Worm (Caenorhabditis elegans): ENCODE measurements around the gene F13A2.4.

Gene F13A2.4

ce11 chrV:4364517-4364916 lies 35.5 kb downstream of the F13A2.4 start, which contains the start of gene grl-13:
grl-13 (minus strand) TSS chrV:4364617.
- TF ChIP-seq lir-3 (tag; optimal IDR thresholded peaks at IDR 0.05) (no peak), unc-62 (GFP tag; optimal IDR thresholded peaks at IDR 0.05 in 1 of 2) (peak in 1 of 2 experiments; percentile 30), unc-62 (tag; optimal IDR thresholded peaks at IDR 0.05) (no peak)

DNA sequence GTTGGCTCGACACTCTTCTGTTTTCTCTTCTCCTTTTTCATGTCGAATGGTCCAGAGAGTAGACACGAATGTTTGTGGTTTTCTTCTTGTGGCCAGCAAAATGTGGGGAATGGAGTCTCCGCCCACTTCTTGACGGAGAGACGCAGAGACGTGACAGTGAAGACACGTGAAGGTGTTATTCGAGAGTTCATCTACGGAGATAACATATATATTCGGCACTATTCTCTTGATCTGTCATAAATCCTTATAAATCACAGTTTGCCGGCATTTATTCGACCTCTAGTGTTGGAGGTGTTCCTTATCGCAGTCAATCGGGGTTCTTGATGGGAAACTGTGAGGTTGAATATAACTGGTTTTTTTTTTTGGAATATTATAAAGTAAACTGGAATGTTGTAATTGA lies 38.5 kb downstream of the F13A2.4 start, which contains the start of gene F32D1.3:
TSS of gene F32D1.3 (minus strand) at position 65 of the 400 bp plus-strand sequence.
- peak in 1 of 2 experiments; percentile 14 for TF ChIP-seq mdl-1 (tag; optimal IDR thresholded peaks at IDR 0.05)
- no peak for TF ChIP-seq pqm-1 (tag; optimal IDR thresholded peaks at IDR 0.05)
- no peak for TF ChIP-seq unc-130 (GFP tag; optimal IDR thresholded peaks at IDR 0.05)
- TF ChIP-seq unc-62 (GFP tag; optimal IDR thresholded peaks at IDR 0.05 in 1 of 2), result peak in 1 of 2 experiments; percentile 83
- TF ChIP-seq unc-62 (tag; optimal IDR thresholded peaks at IDR 0.05), result no peak
- peak; percentile 1 for TF ChIP-seq nhr-28 (tag; optimal IDR thresholded peaks at IDR 0.05)

ce11 chrV:4360018-4360417 lies 40.0 kb downstream of the F13A2.4 start:
- TF ChIP-seq dmd-6 (GFP tag; IDR thresholded peaks at IDR 0.05) (peak; percentile 20; the same call in 1 of the 2 replicates), unc-62 (GFP tag; optimal IDR thresholded peaks at IDR 0.05 in 1 of 2) (peak in 1 of 2 experiments; percentile 88), unc-62 (tag; optimal IDR thresholded peaks at IDR 0.05) (no peak), nhr-76 (tag; optimal IDR thresholded peaks at IDR 0.05) (no peak), egl-27 (tag; optimal IDR thresholded peaks at IDR 0.05) (no peak)

DNA sequence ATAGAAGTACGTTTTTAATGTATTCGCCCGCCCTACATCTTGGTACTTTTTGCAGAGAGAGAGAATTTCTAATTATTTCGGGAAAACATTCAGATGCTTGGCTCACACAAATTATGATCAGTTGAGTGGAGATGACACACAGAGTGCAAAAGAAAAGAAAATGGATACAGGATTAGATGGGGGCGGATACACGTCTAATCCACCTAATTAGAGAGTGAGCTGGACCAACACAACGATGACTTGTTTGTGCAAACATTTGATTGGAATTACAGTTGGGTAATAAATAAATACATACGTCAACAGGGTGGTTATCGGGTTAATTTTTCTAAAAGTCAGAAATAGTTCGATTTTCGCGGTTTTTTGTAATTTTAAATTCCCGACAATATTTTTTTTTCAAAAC lies 40.9 kb downstream of the F13A2.4 start:
- TF ChIP-seq unc-62 (GFP tag; optimal IDR thresholded peaks at IDR 0.05 in 1 of 2) (peak in 1 of 2 experiments; percentile 5), unc-62 (tag; optimal IDR thresholded peaks at IDR 0.05) (no peak), mes-2 (tag; optimal IDR thresholded peaks at IDR 0.05; ENCODE audit: poor library complexity, severe bottlenecking) (no peak)

- TF ChIP-seq arid-1 (GFP tag; conservative IDR thresholded peaks at IDR 0.05) (no peak), ces-1 (GFP tag; optimal IDR thresholded peaks at IDR 0.05) (peak; percentile 56), lsy-2 (tag; optimal IDR thresholded peaks at IDR 0.05) (peak in 1 of 2 experiments; percentile 39)
Measured at ce11 chrV:4357369-4357768, 42.6 kb downstream of the F13A2.4 start.

DNA sequence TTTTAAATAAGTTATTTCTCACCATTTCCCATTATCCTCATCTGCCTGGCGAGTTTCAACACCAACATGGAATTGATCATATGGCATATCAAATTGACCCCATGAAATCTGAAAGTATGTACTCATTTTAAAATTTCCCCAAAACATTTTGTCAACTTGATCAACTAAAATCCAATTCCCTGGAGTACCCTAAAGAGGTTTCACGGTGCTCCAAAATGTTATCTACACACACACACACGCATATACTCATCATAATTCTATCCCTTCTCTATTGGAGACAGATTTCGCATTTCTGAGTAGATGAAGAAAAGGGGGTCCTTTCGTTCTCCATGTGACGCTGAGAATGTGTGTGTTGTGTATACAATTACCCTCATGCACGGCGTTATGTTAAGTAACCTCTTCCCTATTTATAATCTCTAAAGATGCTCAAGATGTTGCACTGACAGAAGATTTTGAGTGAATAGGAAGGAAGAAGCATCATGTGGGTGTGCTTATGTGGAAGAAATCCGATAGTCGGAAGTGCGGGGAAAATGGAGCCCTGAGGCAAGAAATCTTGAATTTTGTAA lies 43.9 kb downstream of the F13A2.4 start:
- TF ChIP-seq php-3 (GFP tag; IDR thresholded peaks at IDR 0.05), result no peak
- no peak for TF ChIP-seq nhr-25 (tag; optimal IDR thresholded peaks at IDR 0.05; ENCODE audit: borderline replicate concordance, insufficient read depth)
- no peak for TF ChIP-seq daf-19 (GFP tag; conservative IDR thresholded peaks at IDR 0.05)
- no peak for TF ChIP-seq saeg-2 (GFP tag; IDR thresholded peaks at IDR 0.05)
- TF ChIP-seq hlh-30 (tag; optimal IDR thresholded peaks at IDR 0.05; ENCODE audit: insufficient read depth), result no peak
- TF ChIP-seq daf-12 (tag; optimal IDR thresholded peaks at IDR 0.05), result no peak
- TF ChIP-seq aha-1 (tag), result no peak
- TF ChIP-seq zip-11 (GFP tag; IDR thresholded peaks at IDR 0.05), result no peak
- TF ChIP-seq spr-1 (tag; optimal IDR thresholded peaks at IDR 0.05), result no peak
- no peak for TF ChIP-seq ctbp-1 (GFP tag; IDR thresholded peaks at IDR 0.05)
- no peak for TF ChIP-seq ztf-11 (tag; optimal IDR thresholded peaks at IDR 0.05)
- no peak for TF ChIP-seq jun-1 (tag; optimal IDR thresholded peaks at IDR 0.05)
- TF ChIP-seq nhr-11 (tag; optimal IDR thresholded peaks at IDR 0.05), result no peak
- no peak for TF ChIP-seq lin-15B (tag; optimal IDR thresholded peaks at IDR 0.05)
- TF ChIP-seq zfp-3 (GFP tag; conservative IDR thresholded peaks at IDR 0.05), result no peak
